Worm (Caenorhabditis elegans): ENCODE results near the gene F49E12.7.

The F49E12.7 gene

ce11 chrII:8353288-8353687 is 42.7 kb downstream of the F49E12.7 start:
- TF ChIP-seq zag-1 (tag; optimal IDR thresholded peaks at IDR 0.05) (no peak), lsy-2 (tag; optimal IDR thresholded peaks at IDR 0.05) (no peak), dmd-4 (tag; optimal IDR thresholded peaks at IDR 0.05) (no peak), fos-1 (tag; optimal IDR thresholded peaks at IDR 0.05) (no peak), nhr-129 (tag; optimal IDR thresholded peaks at IDR 0.05) (no peak), nhr-6 (tag; optimal IDR thresholded peaks at IDR 0.05) (no peak), ama-1 (optimal IDR thresholded peaks at IDR 0.05) (no peak), unc-55 (GFP tag; optimal IDR thresholded peaks at IDR 0.05) (no peak), unc-39 (tag; optimal IDR thresholded peaks at IDR 0.05) (no peak), nhr-237 (tag; optimal IDR thresholded peaks at IDR 0.05) (no peak), sem-4 (tag; optimal IDR thresholded peaks at IDR 0.05) (no peak), ztf-1 (GFP tag; conservative IDR thresholded peaks at IDR 0.05) (no peak), sma-3 (GFP tag; optimal IDR thresholded peaks at IDR 0.05) (no peak)

ce11 chrII:8346384-8346783 is 49.6 kb downstream of the F49E12.7 start, which contains the start of gene eff-1:
Gene eff-1 (plus strand): TSS chrII:8346684.
- TF ChIP-seq mab-5 (tag; optimal IDR thresholded peaks at IDR 0.05) (no peak), unc-39 (tag; optimal IDR thresholded peaks at IDR 0.05) (no peak), sma-9 (GFP tag; optimal IDR thresholded peaks at IDR 0.05) (no peak), sma-9 (tag; optimal IDR thresholded peaks at IDR 0.05) (no peak), nhr-77 (tag; optimal IDR thresholded peaks at IDR 0.05) (no peak), blmp-1 (tag; optimal IDR thresholded peaks at IDR 0.05; ENCODE audit: insufficient read depth) (no peak), dmd-4 (tag; optimal IDR thresholded peaks at IDR 0.05) (no peak), ztf-11 (tag; optimal IDR thresholded peaks at IDR 0.05) (no peak), ZK546.5 (tag; optimal IDR thresholded peaks at IDR 0.05) (no peak), R02D3.7 (tag; optimal IDR thresholded peaks at IDR 0.05) (no peak), elt-3 (tag; optimal IDR thresholded peaks at IDR 0.05) (no peak), ama-1 (optimal IDR thresholded peaks at IDR 0.05) (no peak), C34F6.9 (tag; optimal IDR thresholded peaks at IDR 0.05) (no peak), ztf-1 (GFP tag; conservative IDR thresholded peaks at IDR 0.05) (no peak), fos-1 (tag; optimal IDR thresholded peaks at IDR 0.05) (no peak), sma-3 (GFP tag; optimal IDR thresholded peaks at IDR 0.05) (no peak)

- no peak for TF ChIP-seq C34F6.9 (tag; optimal IDR thresholded peaks at IDR 0.05)
- peak; percentile 50 for TF ChIP-seq nhr-21 (tag; optimal IDR thresholded peaks at IDR 0.05)
These were observed 50.3 kb downstream of the F49E12.7 start for ce11 chrII:8345613-8346012.
